Worm (Caenorhabditis elegans) whole organism, L4 larva: ENCODE results near the gene M162.5.

ENCODE experiments used
- ZK546.5 ChIP-seq, 2 experiments: sonication (generic microtip); optimal IDR thresholded peaks; 2 replicates each; lab custom pipeline; 2017; ENCODE audit warnings: missing biosample characterization in 2 of 2, missing genetic modification characterization in 2 of 2
- fkh-10 ChIP-seq: fragments of 150-350 bp; optimal IDR thresholded peaks from 2 replicates; lab custom pipeline; 2014; ENCODE audit warnings: missing biosample characterization, missing genetic modification reagents, missing genetic modification characterization
- fos-1 ChIP-seq: fragments of 150-350 bp; optimal IDR thresholded peaks from 2 replicates; lab custom pipeline; 2014; ENCODE audit warnings: missing biosample characterization, missing genetic modification characterization
- jun-1 ChIP-seq: fragments of 150-350 bp; optimal IDR thresholded peaks from 2 replicates; lab custom pipeline; 2014; ENCODE audit warnings: missing biosample characterization, missing genetic modification reagents, missing genetic modification characterization
- lsy-2 ChIP-seq, 2 experiments: fragments of 150-350 bp in 1 of 2; sonication (generic microtip) in 1 of 2; optimal IDR thresholded peaks; 2 replicates each; lab custom pipeline; 2014 to 2017; ENCODE audit warnings: missing biosample characterization in 2 of 2, missing genetic modification characterization in 2 of 2
- nhr-11 ChIP-seq: fragments of 150-350 bp; optimal IDR thresholded peaks from 2 replicates; lab custom pipeline; 2014; ENCODE audit warnings: missing biosample characterization, missing genetic modification characterization
- nhr-28 ChIP-seq: fragments of 150-350 bp; optimal IDR thresholded peaks from 2 replicates; lab custom pipeline; 2014; ENCODE audit warnings: missing biosample characterization, missing genetic modification characterization
- nhr-77 ChIP-seq: fragments of 150-350 bp; optimal IDR thresholded peaks from 2 replicates; lab custom pipeline; 2014; ENCODE audit warnings: missing biosample characterization, missing genetic modification characterization
- pqm-1 ChIP-seq: sonication (generic microtip); optimal IDR thresholded peaks from 2 replicates; lab custom pipeline; 2017; ENCODE audit warnings: missing biosample characterization, missing genetic modification characterization
- unc-39 ChIP-seq: sonication (generic microtip); optimal IDR thresholded peaks from 2 replicates; lab custom pipeline; 2017; ENCODE audit warnings: missing biosample characterization, missing genetic modification characterization
- unc-62 ChIP-seq, 3 experiments: fragments of 150-350 bp in 1 of 3; sonication (generic microtip); optimal IDR thresholded peaks in 2 of 3; peaks in 1 of 3; 1 replicate in 1 of 3; 2 replicates in 2 of 3; lab custom pipeline; 2014 to 2017; ENCODE audit warnings: missing biosample characterization in 3 of 3, missing genetic modification characterization in 3 of 3, missing genetic modification reagents in 3 of 3, missing genotype in 1 of 3
- zag-1 ChIP-seq: fragments of 150-350 bp; optimal IDR thresholded peaks from 2 replicates; lab custom pipeline; 2014; ENCODE audit warnings: missing biosample characterization, missing genetic modification characterization

ce11 chrV:19794931-19795330, 34.1 kb downstream of the M162.5 start, which contains the start of gene M162.7:
- no peak for TF ChIP-seq pqm-1 (tag; lab: Kevin White, UChicago)
- TF ChIP-seq nhr-11 (tag; lab: Kevin White, UChicago): no peak
- no peak for TF ChIP-seq jun-1 (tag; lab: Kevin White, UChicago)
- TF ChIP-seq nhr-28 (tag; lab: Kevin White, UChicago): no peak
- no peak for TF ChIP-seq lsy-2 (tag; optimal IDR thresholded peaks at IDR 0.05; lab: Kevin White, UChicago)
- no peak for TF ChIP-seq unc-62 (GFP tag; optimal IDR thresholded peaks at IDR 0.05 in 1 of 2; lab: Kevin White, UChicago)
- TF ChIP-seq unc-62 (tag; optimal IDR thresholded peaks at IDR 0.05; lab: Kevin White, UChicago): no peak
- no peak for TF ChIP-seq zag-1 (tag; lab: Kevin White, UChicago)
- no peak for TF ChIP-seq unc-39 (tag; lab: Kevin White, UChicago)
- no peak for TF ChIP-seq ZK546.5 (tag; optimal IDR thresholded peaks at IDR 0.05; lab: Kevin White, UChicago)
- TF ChIP-seq fkh-10 (GFP tag; lab: Kevin White, UChicago): no peak
- no peak for TF ChIP-seq nhr-77 (tag; lab: Kevin White, UChicago)
- TF ChIP-seq fos-1 (tag; lab: Kevin White, UChicago): no peak
